Fruit fly (Drosophila melanogaster): Measurements from ENCODE around the gene Ir94c.

Gene Ir94c

DNA sequence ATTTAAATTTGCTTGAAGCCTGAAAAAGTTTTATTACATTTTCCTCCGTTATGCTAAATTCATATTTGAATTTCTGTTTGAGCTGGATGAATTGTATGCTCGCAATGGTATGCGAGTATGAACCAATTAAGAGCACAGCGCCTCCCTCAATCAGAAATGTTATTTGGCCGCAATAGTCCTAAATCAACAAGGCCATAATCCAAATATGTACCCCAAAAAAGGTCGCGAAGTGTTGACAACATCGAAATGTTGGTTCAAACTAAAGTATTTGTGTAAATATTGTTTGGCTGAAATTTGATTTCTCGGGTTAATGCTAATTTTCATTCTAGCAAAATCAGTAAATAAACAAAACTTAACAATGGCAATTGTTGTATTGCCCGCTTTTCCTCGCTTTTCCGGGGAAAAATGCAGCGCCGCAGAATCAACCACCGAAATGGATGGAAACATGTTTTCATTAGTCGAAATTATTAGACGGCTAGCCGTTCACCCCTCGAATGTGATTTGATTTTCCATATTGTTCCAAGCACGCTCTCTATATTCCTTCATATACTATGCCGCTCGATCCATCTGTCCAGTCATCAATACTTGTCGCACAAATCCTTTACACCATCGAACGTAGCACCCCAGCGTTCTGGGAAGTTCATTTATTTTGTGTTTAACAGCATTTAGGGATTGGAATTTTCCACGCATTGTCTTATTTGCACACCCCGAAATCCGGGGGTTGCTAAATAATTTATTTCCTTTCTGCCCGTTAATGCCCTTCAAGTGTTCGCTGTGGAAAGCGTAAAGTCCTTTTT, 42.6 kb upstream of the Ir94c start:
- TF ChIP-seq CG34406 (GFP tag; optimal IDR thresholded peaks at IDR 0.05) (no peak), fkh (GFP tag; optimal IDR thresholded peaks at IDR 0.05) (peak; percentile 72)

DNA sequence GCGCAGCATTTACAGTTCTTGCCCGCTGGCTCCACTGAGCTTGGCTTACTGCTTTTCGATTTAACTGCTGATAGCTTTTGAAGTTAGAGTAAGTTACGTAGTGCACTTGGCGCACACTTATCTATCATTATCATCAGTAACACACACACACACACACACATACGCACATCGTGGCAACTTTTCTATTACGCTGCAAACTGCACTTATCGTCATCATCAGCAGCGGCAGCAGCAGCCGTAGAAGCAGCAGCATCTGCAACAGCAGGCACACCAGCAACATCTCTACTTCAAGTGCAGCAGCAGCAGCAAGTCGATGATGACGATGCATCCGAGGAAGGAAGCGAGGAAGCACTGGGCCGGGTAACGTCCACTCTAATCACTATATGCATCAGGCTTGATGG, 39.4 kb upstream of the Ir94c start:
- no peak for TF ChIP-seq CG6792 (GFP tag; optimal IDR thresholded peaks at IDR 0.05)
- TF ChIP-seq dac (GFP tag; optimal IDR thresholded peaks at IDR 0.05): no peak
- no peak for TF ChIP-seq Gug (GFP tag; IDR thresholded peaks at IDR 0.05)
- TF ChIP-seq CG6276 (GFP tag; optimal IDR thresholded peaks at IDR 0.05): no peak
- no peak for TF ChIP-seq CG31627 (GFP tag; optimal IDR thresholded peaks at IDR 0.05)
- no peak for TF ChIP-seq CG7368 (GFP tag; optimal IDR thresholded peaks at IDR 0.05)
- TF ChIP-seq CG3032 (tag; optimal IDR thresholded peaks at IDR 0.05): no peak
- no peak for TF ChIP-seq net (GFP tag; optimal IDR thresholded peaks at IDR 0.05)
- no peak for TF ChIP-seq CG6854 (GFP tag; optimal IDR thresholded peaks at IDR 0.05)
- TF ChIP-seq CG11902 (GFP tag; optimal IDR thresholded peaks at IDR 0.05): no peak
- no peak for TF ChIP-seq CG10669 (GFP tag; optimal IDR thresholded peaks at IDR 0.05)
- no peak for TF ChIP-seq Met (GFP tag; optimal IDR thresholded peaks at IDR 0.05)
- no peak for TF ChIP-seq Ets21C (GFP tag; optimal IDR thresholded peaks at IDR 0.05)
- no peak for TF ChIP-seq Sox102F (GFP tag; optimal IDR thresholded peaks at IDR 0.05)
- TF ChIP-seq Hr39 (GFP tag; optimal IDR thresholded peaks at IDR 0.05): no peak
- no peak for TF ChIP-seq CG4318 (GFP tag; optimal IDR thresholded peaks at IDR 0.05)
- no peak for TF ChIP-seq CG8119 (GFP tag; IDR thresholded peaks at IDR 0.05)
- no peak for TF ChIP-seq CG1621 (tag; optimal IDR thresholded peaks at IDR 0.05)

DNA sequence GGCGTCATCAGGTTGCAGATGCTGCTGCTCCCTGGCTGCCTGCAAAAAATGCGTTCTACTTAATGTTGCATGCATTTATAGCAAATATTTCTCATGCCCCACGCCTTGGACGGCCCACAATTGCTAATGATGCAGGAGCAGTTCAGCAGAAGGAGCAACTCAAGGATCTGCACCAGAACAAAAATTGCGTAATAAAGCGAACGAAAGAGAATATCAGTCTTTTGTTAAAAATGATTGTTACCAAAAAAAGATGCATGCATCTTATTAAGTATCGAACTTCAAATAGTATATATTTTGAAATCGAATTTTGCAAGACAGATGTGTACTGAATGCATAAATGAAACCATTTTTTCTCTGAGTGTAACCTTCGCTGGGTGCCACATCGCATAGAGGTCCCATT, 39.0 kb upstream of the Ir94c start:
- peak; percentile 54; the same call in 2 of the 3 replicates for TF ChIP-seq CG8119 (GFP tag; IDR thresholded peaks at IDR 0.05)
- peak in 1 of 2 experiments; percentile 32 for TF ChIP-seq salr (GFP tag; optimal IDR thresholded peaks at IDR 0.05)
- no peak for TF ChIP-seq Eip93F (GFP tag; optimal IDR thresholded peaks at IDR 0.05)
- peak; percentile 68 for TF ChIP-seq Eip75B (GFP tag; optimal IDR thresholded peaks at IDR 0.05)
- no peak for TF ChIP-seq CG4318 (GFP tag; optimal IDR thresholded peaks at IDR 0.05)
- TF ChIP-seq svp (GFP tag): peak; percentile 43
- peak; percentile 46 for TF ChIP-seq CG3032 (tag; optimal IDR thresholded peaks at IDR 0.05)
- TF ChIP-seq Lpt (GFP tag; optimal IDR thresholded peaks at IDR 0.05): peak; percentile 4
- TF ChIP-seq Hr4 (GFP tag; optimal IDR thresholded peaks at IDR 0.05): no peak
- no peak for TF ChIP-seq dac (GFP tag; optimal IDR thresholded peaks at IDR 0.05)
- peak in 1 of 2 experiments; percentile 59 for TF ChIP-seq ss (GFP tag; optimal IDR thresholded peaks at IDR 0.05)
- no peak for TF ChIP-seq Ets21C (GFP tag; optimal IDR thresholded peaks at IDR 0.05)
- TF ChIP-seq dsx (GFP tag; optimal IDR thresholded peaks at IDR 0.05; ENCODE audit: poor library complexity, severe bottlenecking): peak; percentile 63
- TF ChIP-seq CG11762 (GFP tag; optimal IDR thresholded peaks at IDR 0.05; ENCODE audit: insufficient read depth): peak; percentile 5
- no peak for TF ChIP-seq CG6854 (GFP tag; optimal IDR thresholded peaks at IDR 0.05)
- 0 out of 2 replicates have a peak, but pooled peaks have one; percentile 38 for TF ChIP-seq CG15336 (GFP tag; IDR thresholded peaks at IDR 0.05)
- 0 out of 2 replicates have a peak, but pooled peaks have one; percentile 34 for TF ChIP-seq Gug (GFP tag; IDR thresholded peaks at IDR 0.05)
- no peak for TF ChIP-seq Sox102F (GFP tag; optimal IDR thresholded peaks at IDR 0.05)
- TF ChIP-seq CG6163 (GFP tag; IDR thresholded peaks at IDR 0.05): peak; percentile 75
- peak; percentile 59 for TF ChIP-seq CG10631 (GFP tag; optimal IDR thresholded peaks at IDR 0.05)
- TF ChIP-seq pdm3 (GFP tag; optimal IDR thresholded peaks at IDR 0.05): peak; percentile 30
- no peak for TF ChIP-seq cyc (GFP tag; optimal IDR thresholded peaks at IDR 0.05)
- TF ChIP-seq spab (GFP tag; optimal IDR thresholded peaks at IDR 0.05): peak; percentile 49
- TF ChIP-seq achi (GFP tag; optimal IDR thresholded peaks at IDR 0.05): peak; percentile 35
- peak; percentile 26 for TF ChIP-seq CG6808 (GFP tag; optimal IDR thresholded peaks at IDR 0.05)
- TF ChIP-seq Met (GFP tag; optimal IDR thresholded peaks at IDR 0.05): no peak
- TF ChIP-seq CG31627 (GFP tag; optimal IDR thresholded peaks at IDR 0.05): no peak
- peak; percentile 47 for TF ChIP-seq Sox14 (GFP tag; optimal IDR thresholded peaks at IDR 0.05)
- no peak for TF ChIP-seq CG11902 (GFP tag; optimal IDR thresholded peaks at IDR 0.05)
- no peak for TF ChIP-seq Blimp-1 (GFP tag; optimal IDR thresholded peaks at IDR 0.05)
- TF ChIP-seq acj6 (GFP tag; optimal IDR thresholded peaks at IDR 0.05): peak; percentile 35
- TF ChIP-seq CG6276 (GFP tag; optimal IDR thresholded peaks at IDR 0.05): peak; percentile 13
- no peak for TF ChIP-seq Smox (GFP tag; optimal IDR thresholded peaks at IDR 0.05)
- TF ChIP-seq vri (GFP tag; optimal IDR thresholded peaks at IDR 0.05): no peak
- TF ChIP-seq CG9139 (GFP tag; optimal IDR thresholded peaks at IDR 0.05): no peak
- no peak for TF ChIP-seq CG7368 (GFP tag; optimal IDR thresholded peaks at IDR 0.05)
- peak; percentile 23 for TF ChIP-seq CG6792 (GFP tag; optimal IDR thresholded peaks at IDR 0.05)
- peak; percentile 1 for TF ChIP-seq topi (GFP tag; optimal IDR thresholded peaks at IDR 0.05)
